Worm (Caenorhabditis elegans) whole organism, L1 larva: ENCODE data around the gene clec-215.

ENCODE experiments used
- aha-1 ChIP-seq: fragments of 150-350 bp; optimal IDR thresholded peaks from 2 replicates; lab custom pipeline; 2014; ENCODE audit warnings: missing biosample characterization, missing genetic modification characterization
- ces-1 ChIP-seq: fragments of 150-350 bp; optimal IDR thresholded peaks from 2 replicates; lab custom pipeline; 2014; ENCODE audit warnings: missing biosample characterization, missing genetic modification reagents, missing genetic modification characterization
- elt-3 ChIP-seq, 6 experiments: fragments of 150-350 bp in 1 of 6; sonication (generic microtip); optimal IDR thresholded peaks; 2 replicates each; lab custom pipeline; 2017 to 2018; ENCODE audit warnings: missing biosample characterization in 6 of 6, missing genetic modification characterization in 6 of 6, inconsistent platforms in 1 of 6
- lin-13 ChIP-seq: fragments of 150-350 bp; optimal IDR thresholded peaks from 2 replicates; lab custom pipeline; 2014; ENCODE audit warnings: missing biosample characterization, missing genetic modification reagents, missing genetic modification characterization
- mdl-1 ChIP-seq, 2 experiments: fragments of 150-350 bp; optimal IDR thresholded peaks; 2 replicates each; lab custom pipeline; 2014 to 2017; ENCODE audit warnings: missing biosample characterization in 2 of 2, missing genetic modification characterization in 2 of 2, inconsistent platforms in 1 of 2
- nhr-12 ChIP-seq: sonication (generic microtip); optimal IDR thresholded peaks from 2 replicates; lab custom pipeline; 2017; ENCODE audit warnings: missing biosample characterization, missing genetic modification characterization
- nhr-237 ChIP-seq: fragments of 150-350 bp; optimal IDR thresholded peaks from 2 replicates; lab custom pipeline; 2014; ENCODE audit warnings: missing biosample characterization, missing genetic modification characterization
- pag-3 ChIP-seq: sonication (generic microtip); optimal IDR thresholded peaks from 2 replicates; lab custom pipeline; 2017; ENCODE audit warnings: missing genetic modification characterization, mild to moderate bottlenecking, missing compliant biosample characterization, antibody characterized with exemption, borderline replicate concordance; ENCODE audit not compliant: insufficient read depth
- swsn-7 ChIP-seq: sonication (generic microtip); optimal IDR thresholded peaks from 2 replicates; lab custom pipeline; 2016; ENCODE audit warnings: missing genetic modification characterization, missing compliant biosample characterization
- unc-130 ChIP-seq: fragments of 150-350 bp; optimal IDR thresholded peaks from 2 replicates; lab custom pipeline; 2017; ENCODE audit warnings: missing biosample characterization, missing genetic modification characterization, inconsistent platforms
- ztf-4 ChIP-seq: fragments of 150-350 bp; optimal IDR thresholded peaks from 2 replicates; lab custom pipeline; 2014; ENCODE audit warnings: missing biosample characterization, missing genetic modification characterization

- no peak for TF ChIP-seq swsn-7 (tag; lab: Kevin White, UChicago)
- TF ChIP-seq nhr-12 (tag; lab: Kevin White, UChicago), result no peak
- TF ChIP-seq ztf-4 (tag; lab: Kevin White, UChicago), result no peak
- no peak for TF ChIP-seq aha-1 (tag; lab: Kevin White, UChicago)
- no peak for TF ChIP-seq mdl-1 (tag; optimal IDR thresholded peaks at IDR 0.05; lab: Kevin White, UChicago)
- TF ChIP-seq nhr-237, result no peak
- no peak for TF ChIP-seq lin-13
- TF ChIP-seq unc-130 (tag; lab: Kevin White, UChicago), result no peak
- no peak for TF ChIP-seq ces-1 (GFP tag; lab: Kevin White, UChicago)
- TF ChIP-seq pag-3 (tag; lab: Kevin White, UChicago), result no peak
- no peak for TF ChIP-seq elt-3 (tag; optimal IDR thresholded peaks at IDR 0.05; lab: Kevin White, UChicago)
Measured at ce11 chrV:7649963-7650362, 37.8 kb downstream of the clec-215 start.
